Worm (Caenorhabditis elegans) whole organism, L3 larva: ENCODE data around the gene Y43F8B.25.

Experiments
- R02D3.7 ChIP-seq: fragments of 150-350 bp; optimal IDR thresholded peaks from 2 replicates; lab custom pipeline; 2014; ENCODE audit warnings: missing biosample characterization, missing genetic modification characterization
- ama-1 ChIP-seq: fragments of 150-350 bp; optimal IDR thresholded peaks from 2 replicates; lab custom pipeline; 2018
- ceh-16 ChIP-seq: sonication (generic microtip); optimal IDR thresholded peaks from 2 replicates; lab custom pipeline; 2017; ENCODE audit warnings: missing biosample characterization, missing genetic modification characterization
- ceh-28 ChIP-seq: fragments of 150-350 bp; optimal IDR thresholded peaks from 2 replicates; lab custom pipeline; 2014; ENCODE audit warnings: missing biosample characterization, missing genetic modification reagents, missing genetic modification characterization
- ceh-82 ChIP-seq: fragments of 150-350 bp; optimal IDR thresholded peaks from 2 replicates; lab custom pipeline; 2014; ENCODE audit warnings: missing biosample characterization, missing genetic modification characterization
- ceh-9 ChIP-seq: sonication (generic microtip); optimal IDR thresholded peaks from 2 replicates; lab custom pipeline; 2018; ENCODE audit warnings: missing biosample characterization, missing genetic modification characterization
- daf-12 ChIP-seq: fragments of 150-350 bp; optimal IDR thresholded peaks from 2 replicates; lab custom pipeline; 2014; ENCODE audit warnings: missing biosample characterization, missing genetic modification reagents, missing genetic modification characterization
- egl-27 ChIP-seq: sonication (generic microtip); optimal IDR thresholded peaks from 4 replicates; lab custom pipeline; 2017; ENCODE audit warnings: missing biosample characterization, missing genetic modification reagents, missing genetic modification characterization
- egl-5 ChIP-seq: fragments of 150-350 bp; optimal IDR thresholded peaks from 2 replicates; lab custom pipeline; 2017; ENCODE audit warnings: missing biosample characterization, missing genetic modification reagents, missing genetic modification characterization, inconsistent platforms
- elt-2 ChIP-seq: sonication (generic microtip); optimal IDR thresholded peaks from 2 replicates; lab custom pipeline; 2016; ENCODE audit warnings: missing genetic modification reagents, mild to moderate bottlenecking, missing genetic modification characterization, missing compliant biosample characterization
- elt-3 ChIP-seq, 3 experiments: fragments of 150-350 bp in 1 of 3; sonication (generic microtip) in 2 of 3; optimal IDR thresholded peaks; 2 replicates in 2 of 3; 4 replicates in 1 of 3; lab custom pipeline; 2014 to 2017; ENCODE audit warnings: missing biosample characterization in 3 of 3, missing genetic modification characterization in 3 of 3
- fkh-10 ChIP-seq: sonication (generic microtip); optimal IDR thresholded peaks from 2 replicates; lab custom pipeline; 2017; ENCODE audit warnings: missing biosample characterization, missing genetic modification reagents, missing genetic modification characterization
- fos-1 ChIP-seq: fragments of 150-350 bp; optimal IDR thresholded peaks from 2 replicates; lab custom pipeline; 2014; ENCODE audit warnings: missing biosample characterization, missing genetic modification characterization
- hmg-11 ChIP-seq: sonication (generic microtip); optimal IDR thresholded peaks from 2 replicates; lab custom pipeline; 2016; ENCODE audit warnings: missing genetic modification characterization, missing compliant biosample characterization
- jun-1 ChIP-seq: fragments of 150-350 bp; optimal IDR thresholded peaks from 2 replicates; lab custom pipeline; 2014; ENCODE audit warnings: missing biosample characterization, missing genetic modification reagents, missing genetic modification characterization
- lin-39 ChIP-seq: fragments of 150-350 bp; optimal IDR thresholded peaks from 2 replicates; lab custom pipeline; 2018; ENCODE audit warnings: missing biosample characterization, missing genetic modification reagents, missing genetic modification characterization
- lsy-12 ChIP-seq: sonication (generic microtip); optimal IDR thresholded peaks from 2 replicates; lab custom pipeline; 2016; ENCODE audit warnings: mild to moderate bottlenecking, missing genetic modification characterization, missing compliant biosample characterization
- mdl-1 ChIP-seq: fragments of 150-350 bp; optimal IDR thresholded peaks from 2 replicates; lab custom pipeline; 2014; ENCODE audit warnings: missing biosample characterization, missing genetic modification characterization
- nfya-1 ChIP-seq: sonication (generic microtip); optimal IDR thresholded peaks from 2 replicates; lab custom pipeline; 2017; ENCODE audit warnings: missing genetic modification characterization, mild to moderate bottlenecking, missing compliant biosample characterization, antibody characterized with exemption, moderate library complexity; ENCODE audit not compliant: insufficient read depth
- nhr-11 ChIP-seq: fragments of 150-350 bp; optimal IDR thresholded peaks from 2 replicates; lab custom pipeline; 2014; ENCODE audit warnings: missing biosample characterization, missing genetic modification characterization
- nhr-12 ChIP-seq: fragments of 150-350 bp; optimal IDR thresholded peaks from 2 replicates; lab custom pipeline; 2014; ENCODE audit warnings: missing biosample characterization, missing genetic modification characterization
- nhr-237 ChIP-seq: fragments of 150-350 bp; optimal IDR thresholded peaks from 2 replicates; lab custom pipeline; 2014; ENCODE audit warnings: missing biosample characterization, missing genetic modification characterization
- nhr-28 ChIP-seq: fragments of 150-350 bp; optimal IDR thresholded peaks from 2 replicates; lab custom pipeline; 2014; ENCODE audit warnings: missing biosample characterization, missing genetic modification characterization
- nhr-43 ChIP-seq: sonication (generic microtip); optimal IDR thresholded peaks from 2 replicates; lab custom pipeline; 2016; ENCODE audit warnings: mild to moderate bottlenecking, missing genetic modification characterization, missing compliant biosample characterization; ENCODE audit not compliant: poor library complexity, severe bottlenecking
- nhr-67 ChIP-seq: fragments of 150-350 bp; optimal IDR thresholded peaks from 2 replicates; lab custom pipeline; 2014; ENCODE audit warnings: missing biosample characterization, missing genetic modification characterization
- nhr-76 ChIP-seq: fragments of 150-350 bp; sonication (generic microtip); optimal IDR thresholded peaks from 5 replicates; lab custom pipeline; 2014; ENCODE audit warnings: missing biosample characterization, missing genetic modification characterization
- nhr-77 ChIP-seq: fragments of 150-350 bp; optimal IDR thresholded peaks from 2 replicates; lab custom pipeline; 2014; ENCODE audit warnings: missing biosample characterization, missing genetic modification characterization
- pha-4 ChIP-seq: fragments of 150-350 bp; optimal IDR thresholded peaks from 2 replicates; lab custom pipeline; 2014; ENCODE audit warnings: missing biosample characterization, missing genetic modification reagents, missing genetic modification characterization
- pqm-1 ChIP-seq: fragments of 150-350 bp; optimal IDR thresholded peaks from 2 replicates; lab custom pipeline; 2017; ENCODE audit warnings: missing biosample characterization, missing genetic modification characterization, inconsistent platforms
- sea-2 ChIP-seq: fragments of 150-350 bp; sonication (generic microtip); optimal IDR thresholded peaks from 4 replicates; lab custom pipeline; 2014; ENCODE audit warnings: missing biosample characterization, missing genetic modification reagents, missing genetic modification characterization
- skn-1 ChIP-seq: fragments of 150-350 bp; optimal IDR thresholded peaks from 2 replicates; lab custom pipeline; 2014; ENCODE audit warnings: missing biosample characterization, missing genetic modification characterization
- snpc-4 ChIP-seq: fragments of 150-350 bp; optimal IDR thresholded peaks from 2 replicates; lab custom pipeline; 2014; ENCODE audit warnings: missing biosample characterization, missing genetic modification characterization
- tbx-2 ChIP-seq: sonication (generic microtip); optimal IDR thresholded peaks from 2 replicates; lab custom pipeline; 2016; ENCODE audit warnings: mild to moderate bottlenecking, missing genetic modification characterization, missing compliant biosample characterization
- unc-62 ChIP-seq: fragments of 150-350 bp; sonication (generic microtip); optimal IDR thresholded peaks from 4 replicates; lab custom pipeline; 2014; ENCODE audit warnings: missing biosample characterization, missing genetic modification reagents, missing genetic modification characterization
- zag-1 ChIP-seq: fragments of 150-350 bp; optimal IDR thresholded peaks from 2 replicates; lab custom pipeline; 2014; ENCODE audit warnings: missing biosample characterization, missing genetic modification characterization
- ztf-11 ChIP-seq: fragments of 150-350 bp; optimal IDR thresholded peaks from 2 replicates; lab custom pipeline; 2014; ENCODE audit warnings: missing biosample characterization, missing genetic modification characterization
- ztf-4 ChIP-seq: fragments of 150-350 bp; optimal IDR thresholded peaks from 2 replicates; lab custom pipeline; 2014; ENCODE audit warnings: missing biosample characterization, missing genetic modification characterization

Gene Y43F8B.25

ce11 chrV:19467574-19467973, 4.9 kb downstream of the Y43F8B.25 start, which contains the start of gene Y43F8B.23:
TSS of gene Y43F8B.23 (minus strand) at chrV:19467648.
- TF ChIP-seq ama-1 (lab: Kevin White, UChicago), result no peak
- TF ChIP-seq jun-1 (tag; lab: Kevin White, UChicago), result peak; percentile 41
- TF ChIP-seq ceh-9 (tag; lab: Kevin White, UChicago), result no peak
- TF ChIP-seq snpc-4 (tag; lab: Kevin White, UChicago), result no peak
- TF ChIP-seq pqm-1, result peak; percentile 63
- peak; percentile 81 for TF ChIP-seq elt-2 (tag; lab: Kevin White, UChicago)
- TF ChIP-seq pha-4, result peak; percentile 52
- no peak for TF ChIP-seq ceh-82 (tag; lab: Kevin White, UChicago)
- TF ChIP-seq ceh-28, result no peak
- TF ChIP-seq fos-1, result no peak
- TF ChIP-seq ztf-4 (tag; lab: Kevin White, UChicago), result no peak
- TF ChIP-seq nhr-67 (tag; lab: Kevin White, UChicago), result no peak
- TF ChIP-seq nhr-12, result no peak

ce11 chrV:19468083-19468482, 5.4 kb downstream of the Y43F8B.25 start, which contains the start of gene Y43F8B.12:
TSS of gene Y43F8B.12 (plus strand) at chrV:19468383.
- TF ChIP-seq unc-62 (GFP tag; lab: Kevin White, UChicago) (no peak), ztf-4 (tag; lab: Kevin White, UChicago) (no peak), egl-27 (tag; lab: Kevin White, UChicago) (no peak), fos-1 (no peak), nhr-67 (tag; lab: Kevin White, UChicago) (no peak), pha-4 (no peak), fkh-10 (GFP tag; lab: Kevin White, UChicago) (no peak), skn-1 (no peak), nhr-76 (tag; lab: Kevin White, UChicago) (no peak), lsy-12 (no peak), nhr-28 (tag; lab: Kevin White, UChicago) (no peak), daf-12 (tag; lab: Kevin White, UChicago) (no peak), nhr-12 (no peak), nhr-11 (tag; lab: Kevin White, UChicago) (no peak), ztf-11 (tag; lab: Kevin White, UChicago) (no peak), mdl-1 (no peak), nfya-1 (no peak)

ce11 chrV:19470385-19470784, 7.7 kb downstream of the Y43F8B.25 start, which contains the start of gene Y43F8B.11:
TSS of gene Y43F8B.11 (plus strand) at chrV:19470685.
- TF ChIP-seq nhr-43 (tag; lab: Kevin White, UChicago), result no peak
- no peak for TF ChIP-seq ztf-11 (tag; lab: Kevin White, UChicago)
- TF ChIP-seq nhr-11 (tag; lab: Kevin White, UChicago), result no peak
- TF ChIP-seq lin-39 (tag; lab: Kevin White, UChicago), result no peak

- TF ChIP-seq nfya-1, result peak; percentile 9
- TF ChIP-seq skn-1, result no peak
These were observed 11.3 kb downstream of the Y43F8B.25 start, which contains the start of gene Y43F8B.10 for ce11 chrV:19473842-19474514. TSS of gene Y43F8B.10 (plus strand) at chrV:19474464.

- TF ChIP-seq ztf-11 (tag; lab: Kevin White, UChicago) (no peak), ztf-4 (tag; lab: Kevin White, UChicago) (no peak), tbx-2 (tag; lab: Kevin White, UChicago) (no peak), nhr-77 (tag; lab: Kevin White, UChicago) (no peak), ceh-16 (tag; lab: Kevin White, UChicago) (no peak)
These were observed 14.6 kb downstream of the Y43F8B.25 start for ce11 chrV:19477302-19477701.

ce11 chrV:19477852-19478251, 15.1 kb downstream of the Y43F8B.25 start, which contains the start of gene Y43F8B.9:
TSS of gene Y43F8B.9 (plus strand) at chrV:19478152.
- TF ChIP-seq daf-12 (tag; lab: Kevin White, UChicago) (no peak), nhr-12 (no peak), ama-1 (lab: Kevin White, UChicago) (no peak), jun-1 (tag; lab: Kevin White, UChicago) (no peak), sea-2 (no peak), ztf-4 (tag; lab: Kevin White, UChicago) (no peak), fos-1 (no peak), elt-2 (tag; lab: Kevin White, UChicago) (no peak), nhr-237 (tag; lab: Kevin White, UChicago) (no peak), elt-3 (tag; optimal IDR thresholded peaks at IDR 0.05; lab: Kevin White, UChicago) (no peak), zag-1 (tag; lab: Kevin White, UChicago) (no peak), R02D3.7 (tag; lab: Kevin White, UChicago) (no peak), nhr-43 (tag; lab: Kevin White, UChicago) (no peak), hmg-11 (tag; lab: Kevin White, UChicago) (no peak), egl-5 (tag; lab: Kevin White, UChicago) (no peak), nhr-76 (tag; lab: Kevin White, UChicago) (no peak), tbx-2 (tag; lab: Kevin White, UChicago) (no peak)
- TF ChIP-seq, all 47 proteins: peak for 0
